Fruit fly (Drosophila melanogaster) whole organism, embryonic: ENCODE measurements around the gene CG18508.

Experiments used
- Antp ChIP-seq: fragments of 200-800 bp; sonication (Bioruptor generic); optimal IDR thresholded peaks from 3 replicates; lab custom pipeline; 2016; ENCODE audit warnings: missing biosample characterization, missing genetic modification characterization
- B-H2 ChIP-seq: fragments of 200-800 bp; sonication (Bioruptor generic); optimal IDR thresholded peaks from 2 replicates; lab custom pipeline; 2018; ENCODE audit warnings: missing biosample characterization, mild to moderate bottlenecking, missing genetic modification characterization
- CG11093 ChIP-seq: fragments of 200-800 bp; sonication (Bioruptor generic); IDR thresholded peaks from 3 replicates; pipeline ENCODE4 v1.3.6; 2022; ENCODE audit warnings: missing biosample characterization, missing genetic modification characterization
- CG11696 ChIP-seq: fragments of 200-800 bp; sonication (Bioruptor generic); IDR thresholded peaks from 2 replicates; pipeline ENCODE4 v1.3.6; 2022; ENCODE audit warnings: missing biosample characterization, missing genetic modification characterization
- CG12104 ChIP-seq: fragments of 200-800 bp; sonication (Bioruptor generic); optimal IDR thresholded peaks from 3 replicates; lab custom pipeline; 2016; ENCODE audit warnings: missing biosample characterization, missing genetic modification characterization
- CG12769 ChIP-seq: fragments of 200-800 bp; sonication (Bioruptor generic); optimal IDR thresholded peaks from 2 replicates; lab custom pipeline; 2019; ENCODE audit warnings: missing biosample characterization, mild to moderate bottlenecking, missing genetic modification characterization, moderate library complexity
- CG14965 ChIP-seq: fragments of 200-800 bp; sonication (Bioruptor generic); optimal IDR thresholded peaks from 2 replicates; lab custom pipeline; 2016; ENCODE audit warnings: missing biosample characterization, missing genetic modification characterization, borderline replicate concordance
- CG15479 ChIP-seq: fragments of 200-800 bp; sonication (Bioruptor generic); optimal IDR thresholded peaks from 3 replicates; lab custom pipeline; 2019; ENCODE audit warnings: missing biosample characterization, mild to moderate bottlenecking, missing genetic modification characterization, moderate library complexity
- CG17361 ChIP-seq: fragments of 200-800 bp; sonication (Bioruptor generic); IDR thresholded peaks from 3 replicates; pipeline ENCODE4 v1.3.6; 2022; ENCODE audit warnings: missing biosample characterization, missing genetic modification characterization
- CG2120 ChIP-seq: fragments of 200-800 bp; sonication (Bioruptor generic); optimal IDR thresholded peaks from 3 replicates; lab custom pipeline; 2016; ENCODE audit warnings: missing biosample characterization, missing genetic modification characterization
- CG2712 ChIP-seq: fragments of 200-800 bp; optimal IDR thresholded peaks from 3 replicates; lab custom pipeline; 2019; ENCODE audit warnings: missing biosample characterization, mild to moderate bottlenecking, missing genetic modification characterization, moderate library complexity
- CG30431 ChIP-seq: fragments of 200-800 bp; sonication (Bioruptor generic); optimal IDR thresholded peaks from 2 replicates; lab custom pipeline; 2017; ENCODE audit warnings: missing biosample characterization, missing genetic modification characterization
- CG3281 ChIP-seq: fragments of 200-800 bp; sonication (Bioruptor generic); optimal IDR thresholded peaks from 3 replicates; lab custom pipeline; 2017; ENCODE audit warnings: missing biosample characterization, mild to moderate bottlenecking, missing genetic modification characterization
- CG34422 ChIP-seq: fragments of 200-800 bp; sonication (Bioruptor generic); IDR thresholded peaks from 3 replicates; pipeline ENCODE4 v1.3.6; 2022; ENCODE audit warnings: missing biosample characterization, missing genetic modification characterization
- CG4328 ChIP-seq: fragments of 200-800 bp; sonication (Bioruptor generic); optimal IDR thresholded peaks from 3 replicates; lab custom pipeline; 2017; ENCODE audit warnings: missing biosample characterization, missing genetic modification reagents, missing genetic modification characterization
- CG4424 ChIP-seq: fragments of 200-800 bp; sonication (Bioruptor generic); optimal IDR thresholded peaks from 3 replicates; lab custom pipeline; 2016; ENCODE audit warnings: missing biosample characterization, missing genetic modification characterization
- CG6813 ChIP-seq: fragments of 200-800 bp; sonication (Bioruptor generic); optimal IDR thresholded peaks from 2 replicates; lab custom pipeline; 2017; ENCODE audit warnings: missing biosample characterization, missing genetic modification characterization, mild to moderate bottlenecking, moderate library complexity, missing genetic modification reagents
- CG7786 ChIP-seq: fragments of 200-800 bp; sonication (Bioruptor generic); optimal IDR thresholded peaks from 2 replicates; lab custom pipeline; 2016; ENCODE audit warnings: missing biosample characterization, missing genetic modification characterization
- CG9727 ChIP-seq: fragments of 200-800 bp; sonication (Bioruptor generic); optimal IDR thresholded peaks from 3 replicates; lab custom pipeline; 2017; ENCODE audit warnings: missing biosample characterization, mild to moderate bottlenecking, missing genetic modification characterization
- CrebB ChIP-seq: fragments of 200-800 bp; sonication (Bioruptor generic); optimal IDR thresholded peaks from 3 replicates; lab custom pipeline; 2018; ENCODE audit warnings: missing biosample characterization, mild to moderate bottlenecking, missing genetic modification characterization
- H2.0 ChIP-seq: fragments of 200-800 bp; sonication (Bioruptor generic); IDR thresholded peaks from 2 replicates; pipeline ENCODE4 v1.3.6; 2022; ENCODE audit warnings: missing biosample characterization, missing genetic modification characterization
- Kr ChIP-seq: fragments of 200-800 bp; sonication (Bioruptor generic); optimal IDR thresholded peaks from 2 replicates; lab custom pipeline; 2017; ENCODE audit warnings: missing biosample characterization, mild to moderate bottlenecking, missing genetic modification characterization
- Nf-YA ChIP-seq: fragments of 200-800 bp; sonication (Bioruptor generic); IDR thresholded peaks from 2 replicates; pipeline ENCODE4 v1.3.6; 2022; ENCODE audit warnings: missing biosample characterization, missing genetic modification characterization
- NfI ChIP-seq: fragments of 200-800 bp; sonication (Bioruptor generic); optimal IDR thresholded peaks from 3 replicates; lab custom pipeline; 2018; ENCODE audit warnings: missing biosample characterization, mild to moderate bottlenecking, missing genetic modification characterization, moderate library complexity
- PHDP ChIP-seq: fragments of 200-800 bp; sonication (Bioruptor generic); optimal IDR thresholded peaks from 3 replicates; lab custom pipeline; 2018; ENCODE audit warnings: missing biosample characterization, mild to moderate bottlenecking, missing genetic modification characterization, moderate library complexity
- amos ChIP-seq: fragments of 200-800 bp; sonication (Bioruptor generic); IDR thresholded peaks from 2 replicates; pipeline ENCODE4 v1.3.6; 2022; ENCODE audit warnings: missing biosample characterization, missing genetic modification characterization; ENCODE audit not compliant: partially characterized antibody
- bcd ChIP-seq: fragments of 200-800 bp; sonication (Bioruptor generic); optimal IDR thresholded peaks from 2 replicates; lab custom pipeline; 2017; ENCODE audit warnings: missing biosample characterization, mild to moderate bottlenecking, missing genetic modification characterization
- cas ChIP-seq: fragments of 200-800 bp; sonication (Bioruptor generic); IDR thresholded peaks from 2 replicates; pipeline ENCODE4 v1.3.6; 2022; ENCODE audit warnings: missing biosample characterization, missing genetic modification characterization
- caup ChIP-seq: fragments of 200-800 bp; sonication (Bioruptor generic); optimal IDR thresholded peaks from 3 replicates; lab custom pipeline; 2017; ENCODE audit warnings: missing biosample characterization, mild to moderate bottlenecking, missing genetic modification characterization, moderate library complexity; ENCODE audit not compliant: severe bottlenecking
- croc ChIP-seq: fragments of 200-800 bp; sonication (Bioruptor generic); conservative IDR thresholded peaks from 3 replicates; pipeline ENCODE4 v1.3.6; 2022; ENCODE audit warnings: missing biosample characterization, missing genetic modification characterization
- dmrt99B ChIP-seq: fragments of 200-800 bp; sonication (Bioruptor generic); optimal IDR thresholded peaks from 2 replicates; lab custom pipeline; 2018; ENCODE audit warnings: missing biosample characterization, mild to moderate bottlenecking, missing genetic modification characterization, moderate library complexity
- ems ChIP-seq: fragments of 200-800 bp; sonication (Bioruptor generic); optimal IDR thresholded peaks from 3 replicates; lab custom pipeline; 2016; ENCODE audit warnings: missing biosample characterization, missing genetic modification characterization
- esg ChIP-seq: fragments of 200-800 bp; sonication (Bioruptor generic); conservative IDR thresholded peaks from 2 replicates; pipeline ENCODE4 v1.3.6; 2022; ENCODE audit warnings: missing biosample characterization, missing genetic modification characterization
- fd64A ChIP-seq: fragments of 200-800 bp; sonication (Bioruptor generic); optimal IDR thresholded peaks from 3 replicates; lab custom pipeline; 2018; ENCODE audit warnings: missing biosample characterization, mild to moderate bottlenecking, missing genetic modification characterization
- gsb-n ChIP-seq: fragments of 200-800 bp; sonication (Bioruptor generic); optimal IDR thresholded peaks from 3 replicates; lab custom pipeline; 2018; ENCODE audit warnings: missing biosample characterization, mild to moderate bottlenecking, missing genetic modification characterization
- kni ChIP-seq: fragments of 200-800 bp; sonication (Bioruptor generic); optimal IDR thresholded peaks from 3 replicates; lab custom pipeline; 2017; ENCODE audit warnings: mild to moderate bottlenecking, missing biosample characterization, missing genetic modification reagents, missing genetic modification characterization
- nmo ChIP-seq: fragments of 200-800 bp; sonication (Bioruptor generic); optimal IDR thresholded peaks from 2 replicates; lab custom pipeline; 2018; ENCODE audit warnings: missing biosample characterization, mild to moderate bottlenecking, missing genetic modification characterization, moderate library complexity
- org-1 ChIP-seq: fragments of 200-800 bp; sonication (Bioruptor generic); optimal IDR thresholded peaks from 2 replicates; lab custom pipeline; 2017; ENCODE audit warnings: missing biosample characterization, missing genetic modification characterization
- pfk ChIP-seq: fragments of 200-800 bp; sonication (Bioruptor generic); optimal IDR thresholded peaks from 2 replicates; lab custom pipeline; 2018; ENCODE audit warnings: missing biosample characterization, mild to moderate bottlenecking, missing genetic modification characterization, moderate library complexity
- ro ChIP-seq: fragments of 200-800 bp; sonication (Bioruptor generic); IDR thresholded peaks from 2 replicates; pipeline ENCODE4 v1.3.6; 2022; ENCODE audit warnings: missing biosample characterization, missing genetic modification characterization
- scrt ChIP-seq: fragments of 200-800 bp; sonication (Bioruptor generic); optimal IDR thresholded peaks from 2 replicates; lab custom pipeline; 2018; ENCODE audit warnings: missing biosample characterization, mild to moderate bottlenecking, missing genetic modification characterization, moderate library complexity
- sd ChIP-seq: fragments of 200-800 bp; sonication (Bioruptor generic); optimal IDR thresholded peaks from 3 replicates; lab custom pipeline; 2018; ENCODE audit warnings: missing biosample characterization, mild to moderate bottlenecking, missing genetic modification characterization, moderate library complexity
- sens ChIP-seq: fragments of 200-800 bp; sonication (Bioruptor generic); peaks from one replicate; lab custom pipeline; 2016; ENCODE audit warnings: missing biosample characterization, missing genetic modification characterization
- sqz ChIP-seq: fragments of 200-800 bp; sonication (Bioruptor generic); optimal IDR thresholded peaks from 3 replicates; lab custom pipeline; 2018; ENCODE audit warnings: missing biosample characterization, mild to moderate bottlenecking, missing genetic modification characterization
- tll ChIP-seq, 2 experiments: fragments of 200-800 bp in 1 of 2; fragments of >200 bp in 1 of 2; sonication (Bioruptor generic) in 1 of 2; optimal IDR thresholded peaks; 2 replicates each; lab custom pipeline; 2017 to 2019; ENCODE audit warnings: missing biosample characterization in 2 of 2, missing genetic modification characterization in 2 of 2, mild to moderate bottlenecking in 1 of 2, moderate library complexity in 1 of 2
- unpg ChIP-seq: fragments of 200-800 bp; sonication (Bioruptor generic); optimal IDR thresholded peaks from 3 replicates; lab custom pipeline; 2018; ENCODE audit warnings: missing biosample characterization, mild to moderate bottlenecking, missing genetic modification characterization, moderate library complexity
- vvl ChIP-seq: fragments of 200-800 bp; sonication (Bioruptor generic); IDR thresholded peaks from 2 replicates; pipeline ENCODE4 v1.3.6; 2022; ENCODE audit warnings: missing biosample characterization, missing genetic modification characterization
- zf30C ChIP-seq: fragments of 200-800 bp; sonication (Bioruptor generic); optimal IDR thresholded peaks from 3 replicates; lab custom pipeline; 2018; ENCODE audit warnings: missing biosample characterization, mild to moderate bottlenecking, missing genetic modification characterization
- zfh1 ChIP-seq: fragments of 200-800 bp; sonication (Bioruptor generic); IDR thresholded peaks from 3 replicates; pipeline ENCODE4 v1.3.6; 2022; ENCODE audit warnings: missing biosample characterization, missing genetic modification characterization
- zfh2 ChIP-seq: fragments of 200-800 bp; sonication (Bioruptor generic); optimal IDR thresholded peaks from 2 replicates; lab custom pipeline; 2016; ENCODE audit warnings: missing biosample characterization, missing genetic modification characterization

CG18508 gene

dm6 chrX:3157048-3157703 is 15.8 kb downstream of the CG18508 start (continued):
- TF ChIP-seq esg (GFP tag; lab: Robert Waterston, UW) (0 out of 2 replicates have a peak, but pooled peaks have one; percentile 17), CG30431 (no peak), CG6813 (GFP tag; lab: Kevin White, UChicago) (no peak), sd (tag; lab: Kevin White, UChicago) (peak; percentile 19), caup (peak; percentile 60), scrt (GFP tag; lab: Kevin White, UChicago) (no peak), zf30C (GFP tag; lab: Kevin White, UChicago) (peak; percentile 1), zfh2 (peak; percentile 20), sqz (peak; percentile 9), nmo (GFP tag; lab: Kevin White, UChicago) (peak; percentile 18), dmrt99B (tag; lab: Kevin White, UChicago) (peak; percentile 31), CG9727 (GFP tag; lab: Kevin White, UChicago) (peak; percentile 8), vvl (GFP tag; lab: Robert Waterston, UW) (peak; percentile 68), CG12104 (no peak), cas (GFP tag; lab: Robert Waterston, UW) (0 out of 2 replicates have a peak, but pooled peaks have one; percentile 25), CG12769 (peak; percentile 73), CG2712 (tag; lab: Kevin White, UChicago) (peak; percentile 16), H2.0 (peak; percentile 14; the same call in 1 of the 2 replicates), B-H2 (peak; percentile 10), CG2120 (GFP tag; lab: Kevin White, UChicago) (peak; percentile 57), CG34422 (GFP tag; lab: Robert Waterston, UW) (0 out of 3 replicates have a peak, but pooled peaks have one; percentile 33), Antp (GFP tag; lab: Kevin White, UChicago) (peak; percentile 18), Nf-YA (GFP tag; lab: Robert Waterston, UW) (no peak)

- TF ChIP-seq CG7786 (GFP tag; lab: Kevin White, UChicago) (no peak), tll (GFP tag; optimal IDR thresholded peaks at IDR 0.05; lab: Kevin White, UChicago) (peak in 1 of 2 experiments; percentile 68), NfI (GFP tag; lab: Kevin White, UChicago) (no peak), sens (peak; percentile 48), CrebB (no peak), amos (GFP tag; lab: Robert Waterston, UW) (no peak), org-1 (GFP tag; lab: Kevin White, UChicago) (no peak), zfh1 (no peak), ems (GFP tag; lab: Kevin White, UChicago) (no peak), CG11093 (GFP tag; lab: Robert Waterston, UW) (no peak), CG14965 (GFP tag; lab: Kevin White, UChicago) (no peak), croc (GFP tag; lab: Robert Waterston, UW) (no peak), CG11696 (GFP tag; lab: Robert Waterston, UW) (no peak), CG17361 (no peak), PHDP (tag; lab: Kevin White, UChicago) (no peak), bcd (GFP tag; lab: Kevin White, UChicago) (no peak), CG4424 (GFP tag; lab: Kevin White, UChicago) (no peak), ro (GFP tag; lab: Robert Waterston, UW) (no peak), kni (GFP tag; lab: Kevin White, UChicago) (peak; percentile 85), CG4328 (GFP tag; lab: Kevin White, UChicago) (no peak), gsb-n (tag; lab: Kevin White, UChicago) (no peak), CG15479 (GFP tag; lab: Kevin White, UChicago) (peak; percentile 53), unpg (GFP tag; lab: Kevin White, UChicago) (no peak), CG3281 (GFP tag; lab: Kevin White, UChicago) (no peak), fd64A (GFP tag; lab: Kevin White, UChicago) (no peak), pfk (GFP tag; lab: Kevin White, UChicago) (peak; percentile 87), Kr (GFP tag; lab: Kevin White, UChicago) (peak; percentile 53)
Observed at dm6 chrX:3152280-3152679, 20.7 kb downstream of the CG18508 start.
